Worm (Caenorhabditis elegans): ENCODE results near the gene dkc-1.

Gene dkc-1

ce11 chrIII:10747620-10748479 lies at the start of gene dkc-1, which contains the start of gene ran-1:
Gene dkc-1 (plus strand): TSS chrIII:10748429.
Gene ran-1 (minus strand): TSS chrIII:10747728.
- no peak for TF ChIP-seq hlh-15 (tag; optimal IDR thresholded peaks at IDR 0.05)
- no peak for TF ChIP-seq nhr-11 (tag; optimal IDR thresholded peaks at IDR 0.05)
- no peak for TF ChIP-seq sox-2 (GFP tag; IDR thresholded peaks at IDR 0.05)
- no peak for TF ChIP-seq pros-1 (tag; optimal IDR thresholded peaks at IDR 0.05)
- TF ChIP-seq dve-1 (tag; optimal IDR thresholded peaks at IDR 0.05): peak; percentile 49
- peak; percentile 49 for TF ChIP-seq hlh-30 (tag; optimal IDR thresholded peaks at IDR 0.05; ENCODE audit: insufficient read depth)
- TF ChIP-seq ets-4 (tag; optimal IDR thresholded peaks at IDR 0.05): no peak
- no peak for TF ChIP-seq eyg-1 (tag; optimal IDR thresholded peaks at IDR 0.05)
- peak; percentile 27 for TF ChIP-seq unc-42 (tag; optimal IDR thresholded peaks at IDR 0.05)
- TF ChIP-seq unc-86 (tag; optimal IDR thresholded peaks at IDR 0.05): no peak
- peak; percentile 2 for TF ChIP-seq rnt-1 (tag; optimal IDR thresholded peaks at IDR 0.05)
- peak; percentile 54 for TF ChIP-seq ceh-18 (tag; optimal IDR thresholded peaks at IDR 0.05)
- TF ChIP-seq unc-55 (GFP tag; optimal IDR thresholded peaks at IDR 0.05): peak; percentile 78
- TF ChIP-seq ceh-34 (tag; optimal IDR thresholded peaks at IDR 0.05): peak; percentile 8
- peak; percentile 9 for TF ChIP-seq tbx-2 (tag; optimal IDR thresholded peaks at IDR 0.05)
- peak; percentile 49 for TF ChIP-seq ceh-31 (tag; optimal IDR thresholded peaks at IDR 0.05)
- TF ChIP-seq hlh-13 (GFP tag; optimal IDR thresholded peaks at IDR 0.05): no peak
- no peak for TF ChIP-seq F13H6.1 (tag; optimal IDR thresholded peaks at IDR 0.05)
- TF ChIP-seq gmeb-2 (tag; optimal IDR thresholded peaks at IDR 0.05): no peak
- TF ChIP-seq C08G9.2 (tag; optimal IDR thresholded peaks at IDR 0.05): no peak
- peak; percentile 92 for TF ChIP-seq nfya-1 (tag; optimal IDR thresholded peaks at IDR 0.05)
- no peak for TF ChIP-seq ceh-6 (GFP tag; optimal IDR thresholded peaks at IDR 0.05)
- no peak for TF ChIP-seq fax-1 (tag; optimal IDR thresholded peaks at IDR 0.05)
- peak; percentile 18 for TF ChIP-seq elt-2 (tag; optimal IDR thresholded peaks at IDR 0.05)
- TF ChIP-seq ceh-48 (tag; optimal IDR thresholded peaks at IDR 0.05): peak; percentile 75
- TF ChIP-seq pax-1 (tag; optimal IDR thresholded peaks at IDR 0.05): no peak

- TF ChIP-seq pax-1 (tag; optimal IDR thresholded peaks at IDR 0.05) (no peak), F13H6.1 (tag; optimal IDR thresholded peaks at IDR 0.05) (no peak), fkh-6 (tag; optimal IDR thresholded peaks at IDR 0.05) (no peak), sdc-2 (tag; optimal IDR thresholded peaks at IDR 0.05) (no peak), rnt-1 (tag; optimal IDR thresholded peaks at IDR 0.05) (no peak), gmeb-2 (tag; optimal IDR thresholded peaks at IDR 0.05) (no peak), tbx-7 (tag; optimal IDR thresholded peaks at IDR 0.05) (no peak), ceh-9 (tag; optimal IDR thresholded peaks at IDR 0.05) (no peak), ceh-31 (tag; optimal IDR thresholded peaks at IDR 0.05) (no peak), nfya-1 (tag; optimal IDR thresholded peaks at IDR 0.05) (no peak), unc-42 (tag; optimal IDR thresholded peaks at IDR 0.05) (no peak), ceh-22 (tag; optimal IDR thresholded peaks at IDR 0.05) (no peak), odd-2 (tag; optimal IDR thresholded peaks at IDR 0.05) (no peak), ahr-1 (tag; optimal IDR thresholded peaks at IDR 0.05) (no peak), hlh-6 (tag; optimal IDR thresholded peaks at IDR 0.05) (no peak), elt-4 (tag; optimal IDR thresholded peaks at IDR 0.05) (no peak)
Observed at ce11 chrIII:10700460-10700859, 47.8 kb upstream of the dkc-1 start, which contains the start of gene Y39A1A.20. Gene Y39A1A.20 (minus strand): TSS chrIII:10700560.

- TF ChIP-seq fkh-6 (tag; optimal IDR thresholded peaks at IDR 0.05): no peak
- peak; percentile 61 for TF ChIP-seq nfya-1 (tag; optimal IDR thresholded peaks at IDR 0.05)
Observed at ce11 chrIII:10702805-10703204, 45.4 kb upstream of the dkc-1 start.

- TF ChIP-seq ceh-6 (GFP tag; optimal IDR thresholded peaks at IDR 0.05) (no peak), ceh-31 (tag; optimal IDR thresholded peaks at IDR 0.05) (no peak), hlh-15 (tag; optimal IDR thresholded peaks at IDR 0.05) (no peak), syd-9 (tag; optimal IDR thresholded peaks at IDR 0.05) (no peak), pat-9 (tag; optimal IDR thresholded peaks at IDR 0.05) (no peak), nfya-1 (tag; optimal IDR thresholded peaks at IDR 0.05) (no peak), lim-6 (tag; optimal IDR thresholded peaks at IDR 0.05) (no peak), ceh-2 (tag; optimal IDR thresholded peaks at IDR 0.05) (no peak), sox-2 (GFP tag; IDR thresholded peaks at IDR 0.05) (no peak), fkh-10 (GFP tag; optimal IDR thresholded peaks at IDR 0.05) (no peak), nhr-232 (tag; optimal IDR thresholded peaks at IDR 0.05) (no peak)
Observed at ce11 chrIII:10703833-10704232, 44.4 kb upstream of the dkc-1 start.

Data from whole organism, late embryonic.